Fruit fly (Drosophila melanogaster): ENCODE results near the gene RhoGAP71E.
A peak's percentile ranks its signal among the peaks of the same experiment; 100 is the strongest.

The RhoGAP71E gene

dm6 chr3L:15616490-15616889 lies 27.8 kb downstream of the RhoGAP71E start (continued):
- TF ChIP-seq CG17385 (GFP tag; optimal IDR thresholded peaks at IDR 0.05): peak; percentile 1
- TF ChIP-seq inv (GFP tag; IDR thresholded peaks at IDR 0.05; ENCODE audit: partially characterized antibody): no peak
- peak; percentile 31 for TF ChIP-seq CG1233 (GFP tag; optimal IDR thresholded peaks at IDR 0.05)
- TF ChIP-seq CG10654 (GFP tag; optimal IDR thresholded peaks at IDR 0.05): no peak
- no peak for TF ChIP-seq Pdp1 (GFP tag; optimal IDR thresholded peaks at IDR 0.05)
- TF ChIP-seq Hr39 (optimal IDR thresholded peaks at IDR 0.05): no peak
- TF ChIP-seq dpn (GFP tag; optimal IDR thresholded peaks at IDR 0.05): no peak
- TF ChIP-seq CG18764 (GFP tag; optimal IDR thresholded peaks at IDR 0.05): no peak
- peak; percentile 39 for TF ChIP-seq CG9727 (GFP tag; optimal IDR thresholded peaks at IDR 0.05)
- TF ChIP-seq CTCF (GFP tag; optimal IDR thresholded peaks at IDR 0.05): no peak
- no peak for TF ChIP-seq CG10274 (GFP tag; optimal IDR thresholded peaks at IDR 0.05)
- TF ChIP-seq Ets97D (GFP tag; optimal IDR thresholded peaks at IDR 0.05): no peak
- peak; percentile 17 for TF ChIP-seq CG12659 (GFP tag; optimal IDR thresholded peaks at IDR 0.05)
- peak; percentile 10 for TF ChIP-seq cwo (GFP tag; optimal IDR thresholded peaks at IDR 0.05)
- no peak for TF ChIP-seq CG1024 (GFP tag; IDR thresholded peaks at IDR 0.05)
- TF ChIP-seq so (GFP tag; IDR thresholded peaks at IDR 0.05): no peak
- TF ChIP-seq CG15514 (GFP tag; optimal IDR thresholded peaks at IDR 0.05): no peak
- TF ChIP-seq CG18262 (tag; optimal IDR thresholded peaks at IDR 0.05): peak; percentile 40
- TF ChIP-seq Oaz (GFP tag; IDR thresholded peaks at IDR 0.05): no peak
- TF ChIP-seq CG12391 (tag; optimal IDR thresholded peaks at IDR 0.05): peak; percentile 30
- no peak for TF ChIP-seq Hand (GFP tag; optimal IDR thresholded peaks at IDR 0.05)
- TF ChIP-seq p53 (GFP tag; optimal IDR thresholded peaks at IDR 0.05): no peak
- TF ChIP-seq peb (GFP tag; IDR thresholded peaks at IDR 0.05): no peak
- peak; percentile 32 for TF ChIP-seq CG9437 (GFP tag; optimal IDR thresholded peaks at IDR 0.05)
- peak; percentile 55; the same call in 1 of the 2 replicates for TF ChIP-seq CG31441 (GFP tag; IDR thresholded peaks at IDR 0.05)
- no peak for TF ChIP-seq CG8765 (GFP tag; IDR thresholded peaks at IDR 0.05)
- TF ChIP-seq Hr78 (GFP tag; optimal IDR thresholded peaks at IDR 0.05): no peak
- peak; percentile 16 for TF ChIP-seq Nf-YC (tag; optimal IDR thresholded peaks at IDR 0.05)
- peak; percentile 19 for TF ChIP-seq phol (tag; optimal IDR thresholded peaks at IDR 0.05)
- TF ChIP-seq B-H2 (GFP tag; optimal IDR thresholded peaks at IDR 0.05): no peak
- no peak for TF ChIP-seq CG3065 (GFP tag; optimal IDR thresholded peaks at IDR 0.05)
- TF ChIP-seq D19B (GFP tag; optimal IDR thresholded peaks at IDR 0.05): no peak
- no peak for TF ChIP-seq Nf-YB (GFP tag; optimal IDR thresholded peaks at IDR 0.05)
- peak; percentile 6 for TF ChIP-seq Oli (tag; optimal IDR thresholded peaks at IDR 0.05)
- peak; percentile 59; the same call in 1 of the 3 replicates for TF ChIP-seq CG17361 (GFP tag; IDR thresholded peaks at IDR 0.05)
- no peak for TF ChIP-seq da (GFP tag; optimal IDR thresholded peaks at IDR 0.05)
- TF ChIP-seq Neu2 (GFP tag; optimal IDR thresholded peaks at IDR 0.05; ENCODE audit: borderline replicate concordance): no peak
- peak; percentile 44 for TF ChIP-seq CG7839 (tag; optimal IDR thresholded peaks at IDR 0.05)
- no peak for TF ChIP-seq croc (GFP tag; conservative IDR thresholded peaks at IDR 0.05)
- TF ChIP-seq CG17912 (GFP tag; optimal IDR thresholded peaks at IDR 0.05): no peak
- TF ChIP-seq Hr51 (GFP tag; optimal IDR thresholded peaks at IDR 0.05): peak in 1 of 2 experiments; percentile 44
- TF ChIP-seq ind (GFP tag; optimal IDR thresholded peaks at IDR 0.05): no peak
- peak; percentile 52 for TF ChIP-seq CG7556 (GFP tag; optimal IDR thresholded peaks at IDR 0.05)
- no peak for TF ChIP-seq slou (GFP tag; optimal IDR thresholded peaks at IDR 0.05)
- no peak for TF ChIP-seq CG12942 (GFP tag; optimal IDR thresholded peaks at IDR 0.05)
- TF ChIP-seq TFAM (GFP tag; optimal IDR thresholded peaks at IDR 0.05): no peak
- peak; percentile 25 for TF ChIP-seq CG2712 (tag; optimal IDR thresholded peaks at IDR 0.05)
- no peak for TF ChIP-seq CG4730 (GFP tag; IDR thresholded peaks at IDR 0.05)
- peak; percentile 50 for TF ChIP-seq grau (tag; optimal IDR thresholded peaks at IDR 0.05)
- TF ChIP-seq CG1647 (GFP tag; optimal IDR thresholded peaks at IDR 0.05): no peak
- TF ChIP-seq CoRest (tag; optimal IDR thresholded peaks at IDR 0.05): peak; percentile 46

All from whole organism, embryonic.